Fruit fly (Drosophila melanogaster) whole organism, embryonic: ENCODE measurements around the gene Fcp3C.

Source experiments
- Bteb2 ChIP-seq: fragments of 200-800 bp; sonication (Bioruptor generic); optimal IDR thresholded peaks from 2 replicates; lab custom pipeline; 2016; ENCODE audit warnings: missing biosample characterization, missing genetic modification characterization
- CG10979 ChIP-seq: fragments of 200-800 bp; sonication (Bioruptor generic); optimal IDR thresholded peaks from 2 replicates; lab custom pipeline; 2018; ENCODE audit warnings: missing biosample characterization, mild to moderate bottlenecking, missing genetic modification characterization, moderate library complexity
- CG11504 ChIP-seq: fragments of 200-800 bp; sonication (Bioruptor generic); optimal IDR thresholded peaks from 3 replicates; lab custom pipeline; 2019; ENCODE audit warnings: missing biosample characterization, mild to moderate bottlenecking, missing genetic modification characterization, moderate library complexity
- CG11696 ChIP-seq: fragments of 200-800 bp; sonication (Bioruptor generic); IDR thresholded peaks from 2 replicates; pipeline ENCODE4 v1.3.6; 2022; ENCODE audit warnings: missing biosample characterization, missing genetic modification characterization
- CG14014 ChIP-seq: fragments of 200-800 bp; sonication (Bioruptor generic); IDR thresholded peaks from 2 replicates; pipeline ENCODE4 v1.3.6; 2022; ENCODE audit warnings: missing biosample characterization, missing genetic modification characterization
- CG15011 ChIP-seq: fragments of 200-800 bp; sonication (Bioruptor generic); optimal IDR thresholded peaks from 3 replicates; lab custom pipeline; 2018; ENCODE audit warnings: missing biosample characterization, mild to moderate bottlenecking, missing genetic modification characterization
- CG17385 ChIP-seq: fragments of 200-800 bp; sonication (Bioruptor generic); optimal IDR thresholded peaks from 3 replicates; lab custom pipeline; 2018; ENCODE audit warnings: missing biosample characterization, mild to moderate bottlenecking, missing genetic modification characterization
- CG18262 ChIP-seq: fragments of 200-800 bp; optimal IDR thresholded peaks from 3 replicates; lab custom pipeline; 2019; ENCODE audit warnings: missing biosample characterization, mild to moderate bottlenecking, missing genetic modification characterization, moderate library complexity
- CG2712 ChIP-seq: fragments of 200-800 bp; optimal IDR thresholded peaks from 3 replicates; lab custom pipeline; 2019; ENCODE audit warnings: missing biosample characterization, mild to moderate bottlenecking, missing genetic modification characterization, moderate library complexity
- CG2889 ChIP-seq: fragments of 200-800 bp; sonication (Bioruptor generic); IDR thresholded peaks from 3 replicates; pipeline ENCODE4 v1.3.6; 2022; ENCODE audit warnings: missing biosample characterization, missing genetic modification characterization
- CG3407 ChIP-seq: fragments of 200-800 bp; sonication (Bioruptor generic); optimal IDR thresholded peaks from 2 replicates; lab custom pipeline; 2018; ENCODE audit warnings: missing biosample characterization, mild to moderate bottlenecking, missing genetic modification characterization
- CG34224 ChIP-seq: fragments of 200-800 bp; sonication (Bioruptor generic); IDR thresholded peaks from 3 replicates; pipeline ENCODE4 v1.3.6; 2022; ENCODE audit warnings: missing biosample characterization, missing genetic modification characterization; ENCODE audit not compliant: partially characterized antibody
- CG4328 ChIP-seq: fragments of 200-800 bp; sonication (Bioruptor generic); optimal IDR thresholded peaks from 3 replicates; lab custom pipeline; 2017; ENCODE audit warnings: missing biosample characterization, missing genetic modification reagents, missing genetic modification characterization
- CG4707 ChIP-seq: fragments of 200-800 bp; sonication (Bioruptor generic); optimal IDR thresholded peaks from 2 replicates; lab custom pipeline; 2018; ENCODE audit warnings: missing biosample characterization, mild to moderate bottlenecking, missing genetic modification characterization, moderate library complexity
- CG5953 ChIP-seq: fragments of 200-800 bp; sonication (Bioruptor generic); IDR thresholded peaks from 2 replicates; pipeline ENCODE4 v1.3.6; 2022; ENCODE audit warnings: missing biosample characterization, missing genetic modification characterization
- CG7357 ChIP-seq: fragments of 200-800 bp; sonication (Bioruptor generic); IDR thresholded peaks from 3 replicates; pipeline ENCODE4 v1.3.6; 2022; ENCODE audit warnings: missing biosample characterization, missing genetic modification characterization
- CG7963 ChIP-seq: fragments of 200-800 bp; sonication (Bioruptor generic); IDR thresholded peaks from 3 replicates; pipeline ENCODE4 v1.3.6; 2022; ENCODE audit warnings: missing biosample characterization, missing genetic modification characterization; ENCODE audit not compliant: partially characterized antibody
- CG8089 ChIP-seq: fragments of 200-800 bp; sonication (Bioruptor generic); optimal IDR thresholded peaks from 3 replicates; lab custom pipeline; 2016; ENCODE audit warnings: missing biosample characterization, missing genetic modification characterization
- CG8765 ChIP-seq: fragments of 200-800 bp; sonication (Bioruptor generic); IDR thresholded peaks from 2 replicates; pipeline ENCODE4 v1.3.6; 2022; ENCODE audit warnings: missing biosample characterization, missing genetic modification characterization
- CG9876 ChIP-seq: fragments of 200-800 bp; sonication (Bioruptor generic); optimal IDR thresholded peaks from 2 replicates; lab custom pipeline; 2016; ENCODE audit warnings: missing biosample characterization, missing genetic modification characterization
- D19A ChIP-seq: fragments of 200-800 bp; optimal IDR thresholded peaks from 3 replicates; lab custom pipeline; 2019; ENCODE audit warnings: missing biosample characterization, mild to moderate bottlenecking, missing genetic modification characterization, moderate library complexity
- Dll ChIP-seq: fragments of 200-800 bp; sonication (Bioruptor generic); IDR thresholded peaks from 4 replicates; pipeline ENCODE4 v1.3.6; 2022; ENCODE audit warnings: missing biosample characterization, missing genetic modification characterization; ENCODE audit not compliant: partially characterized antibody
- E2f1 ChIP-seq: fragments of 200-800 bp; sonication (Bioruptor generic); IDR thresholded peaks from 2 replicates; pipeline ENCODE4 v1.3.6; 2022; ENCODE audit warnings: missing biosample characterization, missing genetic modification characterization
- Elba2 ChIP-seq: fragments of 200-800 bp; sonication (Bioruptor generic); optimal IDR thresholded peaks from 3 replicates; lab custom pipeline; 2016; ENCODE audit warnings: missing biosample characterization, missing genetic modification characterization
- Ets97D ChIP-seq: fragments of 200-800 bp; sonication (Bioruptor generic); optimal IDR thresholded peaks from 3 replicates; lab custom pipeline; 2016; ENCODE audit warnings: missing biosample characterization, missing genetic modification characterization
- HHEX ChIP-seq: fragments of 200-800 bp; sonication (Bioruptor generic); optimal IDR thresholded peaks from 3 replicates; lab custom pipeline; 2017; ENCODE audit warnings: missing biosample characterization, mild to moderate bottlenecking, missing genetic modification characterization, missing genetic modification reagents
- HLHmδ ChIP-seq: fragments of 200-800 bp; sonication (Bioruptor generic); optimal IDR thresholded peaks from 2 replicates; lab custom pipeline; 2018; ENCODE audit warnings: missing biosample characterization, mild to moderate bottlenecking, missing genetic modification characterization, moderate library complexity
- Nf-YA ChIP-seq: fragments of 200-800 bp; sonication (Bioruptor generic); IDR thresholded peaks from 2 replicates; pipeline ENCODE4 v1.3.6; 2022; ENCODE audit warnings: missing biosample characterization, missing genetic modification characterization
- Poxn ChIP-seq: fragments of 200-800 bp; sonication (Bioruptor generic); IDR thresholded peaks from 2 replicates; pipeline ENCODE4 v1.3.6; 2022; ENCODE audit warnings: missing biosample characterization, missing genetic modification characterization
- Xbp1 ChIP-seq: fragments of 200-800 bp; sonication (Bioruptor generic); optimal IDR thresholded peaks from 3 replicates; lab custom pipeline; 2016; ENCODE audit warnings: missing biosample characterization, mild to moderate bottlenecking, missing genetic modification characterization
- al ChIP-seq: fragments of 200-800 bp; sonication (Bioruptor generic); IDR thresholded peaks from 2 replicates; pipeline ENCODE4 v1.3.6; 2022; ENCODE audit warnings: missing biosample characterization, missing genetic modification characterization
- ato ChIP-seq: fragments of 200-800 bp; sonication (Bioruptor generic); IDR thresholded peaks from 2 replicates; pipeline ENCODE4 v1.3.6; 2022; ENCODE audit warnings: missing biosample characterization, missing genetic modification characterization; ENCODE audit not compliant: partially characterized antibody
- az2 ChIP-seq: fragments of 200-800 bp; sonication (Bioruptor generic); optimal IDR thresholded peaks from 3 replicates; lab custom pipeline; 2016; ENCODE audit warnings: missing biosample characterization, missing genetic modification characterization
- bab2 ChIP-seq: fragments of 200-800 bp; sonication (Bioruptor generic); optimal IDR thresholded peaks from 2 replicates; lab custom pipeline; 2016; ENCODE audit warnings: missing biosample characterization, missing genetic modification characterization
- bbx ChIP-seq: fragments of 200-800 bp; sonication (Bioruptor generic); IDR thresholded peaks from 2 replicates; pipeline ENCODE4 v1.3.6; 2022; ENCODE audit warnings: missing biosample characterization, missing genetic modification characterization; ENCODE audit not compliant: partially characterized antibody
- bcd ChIP-seq: fragments of 200-800 bp; sonication (Bioruptor generic); optimal IDR thresholded peaks from 2 replicates; lab custom pipeline; 2017; ENCODE audit warnings: missing biosample characterization, mild to moderate bottlenecking, missing genetic modification characterization
- croc ChIP-seq: fragments of 200-800 bp; sonication (Bioruptor generic); conservative IDR thresholded peaks from 3 replicates; pipeline ENCODE4 v1.3.6; 2022; ENCODE audit warnings: missing biosample characterization, missing genetic modification characterization
- crol ChIP-seq: fragments of 200-800 bp; sonication (Bioruptor generic); IDR thresholded peaks from 2 replicates; pipeline ENCODE4 v1.3.6; 2022; ENCODE audit warnings: missing biosample characterization, missing genetic modification characterization
- dpn ChIP-seq, 2 experiments: fragments of 200-800 bp; sonication (Bioruptor generic); optimal IDR thresholded peaks; 3 replicates each; lab custom pipeline; 2016; ENCODE audit warnings: missing biosample characterization in 2 of 2, missing genetic modification characterization in 2 of 2
- ftz-f1 ChIP-seq: fragments of 200-800 bp; sonication (Bioruptor generic); optimal IDR thresholded peaks from 2 replicates; lab custom pipeline; 2016; ENCODE audit warnings: missing biosample characterization, missing genetic modification characterization
- gro ChIP-seq: fragments of 200-800 bp; sonication (Bioruptor generic); optimal IDR thresholded peaks from 2 replicates; lab custom pipeline; 2016; ENCODE audit warnings: missing biosample characterization, missing genetic modification characterization
- lov ChIP-seq, 2 experiments: fragments of 200-800 bp in 1 of 2; fragments of >200 bp in 1 of 2; sonication (Bioruptor generic) in 1 of 2; IDR thresholded peaks in 1 of 2; optimal IDR thresholded peaks in 1 of 2; 2 replicates in 1 of 2; 3 replicates in 1 of 2; pipeline versions ENCODE4 v1.3.6 to Lab custom; 2017 to 2022; ENCODE audit warnings: missing biosample characterization in 1 of 2, missing genetic modification characterization in 1 of 2
- maf-S ChIP-seq: fragments of 200-800 bp; sonication (Bioruptor generic); optimal IDR thresholded peaks from 2 replicates; lab custom pipeline; 2016; ENCODE audit warnings: missing biosample characterization, missing genetic modification characterization
- mam ChIP-seq: fragments of 200-800 bp; sonication (Bioruptor generic); optimal IDR thresholded peaks from 3 replicates; lab custom pipeline; 2016; ENCODE audit warnings: missing biosample characterization, missing genetic modification characterization
- nmo ChIP-seq: fragments of 200-800 bp; sonication (Bioruptor generic); optimal IDR thresholded peaks from 2 replicates; lab custom pipeline; 2018; ENCODE audit warnings: missing biosample characterization, mild to moderate bottlenecking, missing genetic modification characterization, moderate library complexity
- oc ChIP-seq: fragments of 200-800 bp; sonication (Bioruptor generic); optimal IDR thresholded peaks from 2 replicates; lab custom pipeline; 2018; ENCODE audit warnings: missing biosample characterization, mild to moderate bottlenecking, missing genetic modification characterization, moderate library complexity
- onecut ChIP-seq: fragments of 200-800 bp; sonication (Bioruptor generic); IDR thresholded peaks from 2 replicates; pipeline ENCODE4 v1.3.6; 2022; ENCODE audit warnings: missing biosample characterization, missing genetic modification characterization
- pan ChIP-seq, 4 experiments: fragments of >200 bp in 3 of 4; fragments of 200-800 bp in 1 of 4; sonication (Bioruptor generic) in 1 of 4; optimal IDR thresholded peaks in 3 of 4; IDR thresholded peaks in 1 of 4; 2 replicates each; pipeline versions ENCODE4 v1.3.6 to Lab custom; 2017 to 2022; ENCODE audit warnings: missing biosample characterization in 2 of 4, missing genetic modification characterization in 2 of 4, mixed read lengths in 1 of 4
- ro ChIP-seq: fragments of 200-800 bp; sonication (Bioruptor generic); IDR thresholded peaks from 2 replicates; pipeline ENCODE4 v1.3.6; 2022; ENCODE audit warnings: missing biosample characterization, missing genetic modification characterization
- vvl ChIP-seq: fragments of 200-800 bp; sonication (Bioruptor generic); IDR thresholded peaks from 2 replicates; pipeline ENCODE4 v1.3.6; 2022; ENCODE audit warnings: missing biosample characterization, missing genetic modification characterization
- yki ChIP-seq: fragments of >200 bp; optimal IDR thresholded peaks from 3 replicates; lab custom pipeline; 2018

Gene Fcp3C

dm6 chrX:3188419-3188818 lies 14.1 kb upstream of the Fcp3C start (continued):
- TF ChIP-seq CG15011 (GFP tag; lab: Kevin White, UChicago) (peak; percentile 21), D19A (tag; lab: Kevin White, UChicago) (no peak), vvl (GFP tag; lab: Robert Waterston, UW) (peak; percentile 47; the same call in 1 of the 2 replicates), Dll (no peak), CG2712 (tag; lab: Kevin White, UChicago) (peak; percentile 18), CG17385 (peak; percentile 26), onecut (GFP tag; lab: Robert Waterston, UW) (peak; percentile 55), gro (GFP tag; lab: Kevin White, UChicago) (peak; percentile 17), CG14014 (GFP tag; lab: Robert Waterston, UW) (peak; percentile 68; the same call in 1 of the 2 replicates), CG2889 (no peak), al (no peak), Poxn (GFP tag; lab: Robert Waterston, UW) (no peak), bcd (GFP tag; lab: Kevin White, UChicago) (peak; percentile 36), Xbp1 (GFP tag; lab: Kevin White, UChicago) (no peak), CG4707 (GFP tag; lab: Kevin White, UChicago) (peak; percentile 14), nmo (GFP tag; lab: Kevin White, UChicago) (no peak), lov (optimal IDR thresholded peaks at IDR 0.05; lab: Kevin White, UChicago) (no peak), lov (GFP tag; IDR thresholded peaks at IDR 0.05; lab: Robert Waterston, UW) (no peak), CG7963 (no peak), crol (no peak), CG18262 (tag; lab: Kevin White, UChicago) (peak; percentile 5), bbx (GFP tag; lab: Robert Waterston, UW) (no peak), CG4328 (GFP tag; lab: Kevin White, UChicago) (peak; percentile 47), CG3407 (GFP tag; lab: Kevin White, UChicago) (peak; percentile 53), dpn (GFP tag; optimal IDR thresholded peaks at IDR 0.05; lab: Kevin White, UChicago) (peak in 1 of 2 experiments; percentile 35), ato (no peak), Elba2 (GFP tag; lab: Kevin White, UChicago) (no peak), Bteb2 (GFP tag; lab: Kevin White, UChicago) (no peak), E2f1 (GFP tag; lab: Robert Waterston, UW) (no peak), ftz-f1 (GFP tag; lab: Kevin White, UChicago) (no peak), ro (GFP tag; lab: Robert Waterston, UW) (no peak), CG10979 (no peak), mam (GFP tag; lab: Kevin White, UChicago) (no peak), pan (optimal IDR thresholded peaks at IDR 0.05; lab: Kevin White, UChicago) (no peak), pan (GFP tag; optimal IDR thresholded peaks at IDR 0.05 in 1 of 2, IDR thresholded peaks at IDR 0.05 in 1 of 2) (peak in 1 of 2 experiments; percentile 40), CG7357 (GFP tag; lab: Robert Waterston, UW) (no peak), bab2 (peak; percentile 60), CG11696 (GFP tag; lab: Robert Waterston, UW) (0 out of 2 replicates have a peak, but pooled peaks have one; percentile 33), maf-S (GFP tag; lab: Kevin White, UChicago) (no peak), CG5953 (GFP tag; lab: Robert Waterston, UW) (no peak), CG11504 (tag; lab: Kevin White, UChicago) (peak; percentile 31), yki (lab: Kevin White, UChicago) (no peak), CG34224 (no peak), croc (GFP tag; lab: Robert Waterston, UW) (no peak), HLHmδ (peak; percentile 72), az2 (GFP tag; lab: Kevin White, UChicago) (no peak), CG8089 (GFP tag; lab: Kevin White, UChicago) (peak; percentile 36), oc (tag; lab: Kevin White, UChicago) (no peak), Nf-YA (no peak), HHEX (GFP tag; lab: Kevin White, UChicago) (peak; percentile 45), CG9876 (GFP tag; lab: Kevin White, UChicago) (no peak), Ets97D (GFP tag; lab: Kevin White, UChicago) (no peak), CG8765 (GFP tag; lab: Robert Waterston, UW) (no peak)
